Worm (Caenorhabditis elegans) whole organism, dauer: ENCODE measurements around the gene srx-73.

Source experiments
- unc-62 ChIP-seq: sonication (generic microtip); optimal IDR thresholded peaks from 2 replicates; lab custom pipeline; 2017; ENCODE audit warnings: missing biosample characterization, missing genetic modification reagents, missing genetic modification characterization

srx-73 gene

DNA sequence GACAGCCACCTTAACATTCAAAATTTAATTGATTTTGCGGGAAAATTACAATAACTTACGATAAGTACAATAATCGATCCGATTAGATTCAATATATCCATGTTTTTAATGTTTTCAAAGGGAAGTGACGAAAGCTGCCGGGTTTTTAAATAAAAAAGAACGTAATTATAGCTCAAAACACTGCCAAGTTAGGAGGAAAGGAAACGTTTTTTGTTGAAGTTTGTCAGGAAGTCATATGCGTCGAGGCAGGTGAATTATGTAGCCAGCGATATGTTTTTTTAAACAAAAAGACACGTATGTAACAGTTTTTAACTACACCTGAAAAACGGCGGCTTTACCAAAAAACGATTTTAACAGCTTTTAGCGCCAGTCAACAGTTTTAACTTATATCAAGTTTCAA is at the start of gene srx-73:
TSS of gene srx-73 (minus strand) at position 101 of the 400 bp plus-strand sequence.
- no peak for TF ChIP-seq unc-62

ce11 chrV:4710464-4710863 is 44.9 kb upstream of the srx-73 start, which contains the start of gene oac-24:
Gene oac-24 (plus strand): TSS chrV:4710764.
- TF ChIP-seq unc-62, result no peak

DNA sequence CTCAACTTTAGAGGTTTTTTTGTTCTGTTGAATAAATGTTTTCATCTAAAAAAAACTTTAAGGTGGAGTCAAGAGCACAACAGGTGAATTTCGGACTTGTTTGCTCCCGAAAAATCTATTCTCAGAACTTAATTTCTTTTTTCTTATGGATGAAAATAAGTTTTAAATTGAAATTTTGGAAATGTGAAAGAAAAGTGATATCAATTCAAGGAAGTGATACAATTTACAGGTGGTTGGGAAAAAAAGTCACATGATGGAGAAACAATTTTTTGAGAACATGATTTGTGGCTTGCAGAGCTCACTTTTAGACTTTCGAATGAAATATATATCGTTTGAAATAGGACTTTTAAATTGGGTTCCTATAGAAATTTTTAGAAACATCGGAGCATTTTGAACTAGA is 42.1 kb upstream of the srx-73 start:
- TF ChIP-seq unc-62, result no peak

DNA sequence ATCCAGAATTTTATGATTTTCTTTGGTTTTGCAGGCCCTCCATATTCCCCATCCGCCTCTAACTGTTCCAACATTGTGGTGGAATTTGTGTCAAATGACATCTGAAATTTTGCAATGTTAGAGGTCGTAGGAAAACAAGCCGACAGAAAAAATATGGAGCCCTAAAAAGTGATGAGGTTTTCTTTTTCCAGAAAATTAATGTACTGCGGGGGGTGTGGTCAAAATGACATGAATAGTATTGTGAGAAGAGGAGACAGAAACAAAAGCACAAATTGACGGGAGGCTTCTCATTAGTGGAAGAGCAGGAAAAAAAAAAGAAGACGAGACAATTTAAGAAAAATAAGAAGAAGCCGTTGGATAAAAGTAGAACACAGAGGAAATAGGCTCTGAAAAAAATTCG is 34.6 kb upstream of the srx-73 start, which contains the start of gene ZC266.1:
TSS of gene ZC266.1 (minus strand) at position 101 of the 400 bp plus-strand sequence.
- no peak for TF ChIP-seq unc-62

ce11 chrV:4698675-4699074 is 33.1 kb upstream of the srx-73 start:
- no peak for TF ChIP-seq unc-62

DNA sequence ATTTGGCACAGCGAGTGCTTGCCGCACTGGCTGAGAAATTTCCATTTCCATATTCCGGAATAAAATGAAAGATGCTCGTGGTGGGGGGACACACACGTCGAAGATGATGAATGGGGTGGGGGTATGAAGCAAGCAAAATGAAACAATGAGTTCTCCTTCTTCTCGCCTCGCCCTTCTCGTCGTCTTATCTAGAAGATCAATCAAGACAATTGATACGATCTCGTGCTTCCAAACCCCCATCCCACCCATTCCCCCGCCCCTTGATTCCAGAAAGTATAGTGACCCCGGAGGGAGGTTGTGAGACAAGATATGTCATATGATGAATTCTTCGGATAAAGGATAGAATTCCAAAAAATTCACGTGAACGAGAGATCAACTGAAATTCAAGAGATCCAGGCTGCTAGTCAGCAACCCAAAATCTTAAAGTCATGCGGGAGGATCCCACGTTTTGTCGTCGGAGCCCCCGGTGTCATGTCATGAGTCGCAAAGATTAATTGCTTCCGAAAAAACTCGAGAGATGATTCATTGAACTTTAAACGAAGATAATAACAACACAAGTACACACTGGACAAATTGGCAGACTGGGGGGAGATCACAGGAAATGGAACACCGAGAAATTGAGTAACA is 29.0 kb upstream of the srx-73 start:
- no peak for TF ChIP-seq unc-62

- TF ChIP-seq unc-62, result no peak
Observed at ce11 chrV:4693282-4693588, 27.7 kb upstream of the srx-73 start.

ce11 chrV:4692382-4693281 is 27.1 kb upstream of the srx-73 start, which contains the start of gene cpg-8:
Gene cpg-8 (minus strand): TSS chrV:4692432.
- no peak for TF ChIP-seq unc-62

- no peak for TF ChIP-seq unc-62
Observed at ce11 chrV:4691657-4692056, 26.1 kb upstream of the srx-73 start.

DNA sequence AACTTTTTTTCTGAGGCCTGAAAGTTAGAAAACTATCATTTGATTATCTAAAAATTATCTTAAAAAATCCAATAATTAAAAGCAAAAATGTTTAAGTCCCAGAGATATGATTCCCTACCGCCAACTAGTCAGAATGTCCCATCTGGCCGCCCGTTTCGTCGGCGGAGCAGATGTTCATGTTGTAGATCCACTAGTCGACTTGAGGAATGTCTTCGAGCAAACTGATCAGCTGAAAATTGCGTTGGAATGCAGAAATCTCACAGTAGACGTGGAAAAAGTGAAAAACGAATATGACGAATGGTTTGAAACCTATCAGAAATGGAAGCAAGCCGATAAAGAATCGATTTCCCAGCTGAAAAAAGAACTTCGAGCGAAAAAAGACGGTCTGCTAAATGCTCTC is 23.7 kb upstream of the srx-73 start, which contains the start of gene K03B4.1:
TSS of gene K03B4.1 (plus strand) at position 97 of the 400 bp plus-strand sequence.
- no peak for TF ChIP-seq unc-62

DNA sequence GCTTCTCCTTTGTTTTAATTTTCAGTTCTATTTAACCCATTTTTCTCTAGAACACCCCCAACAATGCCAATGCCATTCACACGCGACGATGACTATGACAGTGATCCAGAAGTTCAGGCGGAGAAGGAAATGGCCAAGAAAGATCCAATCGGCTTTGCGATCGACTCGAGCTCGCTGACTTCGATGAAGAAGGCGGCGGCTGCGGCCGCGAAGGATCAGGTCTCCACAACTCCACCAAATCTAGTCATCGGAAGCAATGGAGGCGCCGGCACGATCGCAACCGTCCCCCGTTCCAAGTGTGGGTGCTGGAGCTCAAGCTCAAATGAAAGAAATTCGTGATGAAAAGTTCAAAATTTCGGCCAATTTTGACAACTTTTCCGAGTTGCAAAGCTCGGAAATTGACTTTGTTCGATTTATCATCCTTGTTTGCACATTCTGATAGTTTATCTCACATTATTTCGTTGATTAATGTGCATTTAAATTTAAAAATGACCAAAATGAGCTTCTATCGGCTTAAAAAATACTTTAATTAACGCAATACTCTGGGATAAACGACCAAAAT is 22.5 kb upstream of the srx-73 start, which contains the start of gene K03B4.2:
TSS of gene K03B4.2 (plus strand) at position 51 of the 562 bp plus-strand sequence.
- TF ChIP-seq unc-62, result no peak

- TF ChIP-seq unc-62, result no peak
Observed at ce11 chrV:4686680-4687470, 21.3 kb upstream of the srx-73 start, which contains the start of gene taf-10. Gene taf-10 (plus strand): TSS chrV:4687103.

- no peak for TF ChIP-seq unc-62
Observed at ce11 chrV:4684137-4684536, 18.6 kb upstream of the srx-73 start.

ce11 chrV:4681670-4682069 is 16.1 kb upstream of the srx-73 start, which contains the start of gene K03B4.4:
Gene K03B4.4 (plus strand): TSS chrV:4681970.
- no peak for TF ChIP-seq unc-62

DNA sequence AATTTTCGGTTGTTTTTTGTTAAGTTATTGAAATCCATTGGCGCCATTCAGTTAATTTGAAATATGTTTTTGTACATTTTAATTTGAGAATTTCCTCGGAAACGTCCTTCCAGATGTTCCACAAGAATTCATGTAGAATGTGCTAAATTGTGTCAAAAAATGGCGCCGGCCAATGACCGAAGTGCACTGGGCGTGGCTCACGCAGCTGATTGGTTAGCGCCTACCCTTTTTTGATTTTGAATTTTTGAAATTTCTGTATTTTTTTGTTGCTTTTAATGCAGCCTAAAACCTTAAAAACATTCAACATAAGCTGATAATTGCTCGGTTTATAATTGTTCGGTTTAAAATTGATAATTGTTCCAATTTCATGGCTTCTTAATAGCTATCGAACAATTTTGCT is 11.3 kb upstream of the srx-73 start:
- no peak for TF ChIP-seq unc-62

DNA sequence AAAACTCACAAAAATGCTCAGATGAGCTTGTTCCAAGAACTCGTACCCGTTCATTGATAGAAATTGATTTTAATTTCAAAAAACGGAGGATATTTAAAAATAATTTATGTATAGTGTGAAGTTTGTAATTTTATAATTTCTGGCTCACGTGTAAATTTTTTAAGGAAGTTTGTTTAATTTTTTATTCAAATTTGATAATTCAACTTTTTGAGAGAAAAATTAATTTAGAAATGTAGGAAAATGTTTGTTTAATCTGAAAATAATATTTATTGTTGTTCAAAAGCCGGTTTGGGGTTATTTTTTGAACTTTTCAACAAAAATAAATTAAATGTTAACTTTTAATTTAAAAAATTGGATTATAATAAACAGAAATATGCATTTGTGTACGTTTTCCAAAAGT is 10.5 kb upstream of the srx-73 start, which contains the start of gene K03B4.6:
TSS of gene K03B4.6 (minus strand) at position 101 of the 400 bp plus-strand sequence.
- TF ChIP-seq unc-62, result no peak
